Fruit fly (Drosophila melanogaster) whole organism, embryonic: ENCODE measurements around the gene CG12992.

Experiments
- Bdp1 ChIP-seq: fragments of 200-800 bp; sonication (Bioruptor generic); optimal IDR thresholded peaks from 3 replicates; lab custom pipeline; 2016; ENCODE audit warnings: missing biosample characterization, missing genetic modification characterization
- Blimp-1 ChIP-seq: fragments of 200-800 bp; sonication (Bioruptor generic); optimal IDR thresholded peaks from 3 replicates; lab custom pipeline; 2018; ENCODE audit warnings: missing biosample characterization, missing genetic modification characterization, mild to moderate bottlenecking, moderate library complexity, missing genetic modification reagents
- Bteb2 ChIP-seq: fragments of 200-800 bp; sonication (Bioruptor generic); optimal IDR thresholded peaks from 2 replicates; lab custom pipeline; 2016; ENCODE audit warnings: missing biosample characterization, missing genetic modification characterization
- CG10979 ChIP-seq: fragments of 200-800 bp; sonication (Bioruptor generic); optimal IDR thresholded peaks from 2 replicates; lab custom pipeline; 2018; ENCODE audit warnings: missing biosample characterization, mild to moderate bottlenecking, missing genetic modification characterization, moderate library complexity
- CG11456 ChIP-seq: fragments of 200-800 bp; sonication (Bioruptor generic); IDR thresholded peaks from 3 replicates; pipeline ENCODE4 v1.3.6; 2022; ENCODE audit warnings: missing biosample characterization, missing genetic modification characterization
- CG17328 ChIP-seq: fragments of 200-800 bp; sonication (Bioruptor generic); IDR thresholded peaks from 2 replicates; pipeline ENCODE4 v1.3.6; 2022; ENCODE audit warnings: missing biosample characterization, missing genetic modification characterization
- CG17385 ChIP-seq: fragments of 200-800 bp; sonication (Bioruptor generic); optimal IDR thresholded peaks from 3 replicates; lab custom pipeline; 2018; ENCODE audit warnings: missing biosample characterization, mild to moderate bottlenecking, missing genetic modification characterization
- CG1832 ChIP-seq: fragments of 200-800 bp; sonication (Bioruptor generic); optimal IDR thresholded peaks from 2 replicates; lab custom pipeline; 2017; ENCODE audit warnings: missing biosample characterization, mild to moderate bottlenecking, missing genetic modification characterization, inconsistent platforms
- CG2712 ChIP-seq: fragments of 200-800 bp; optimal IDR thresholded peaks from 3 replicates; lab custom pipeline; 2019; ENCODE audit warnings: missing biosample characterization, mild to moderate bottlenecking, missing genetic modification characterization, moderate library complexity
- CG3163 ChIP-seq: fragments of 200-800 bp; sonication (Bioruptor generic); optimal IDR thresholded peaks from 3 replicates; lab custom pipeline; 2016; ENCODE audit warnings: missing biosample characterization, missing genetic modification characterization
- CG32532 ChIP-seq: fragments of 200-800 bp; sonication (Bioruptor generic); IDR thresholded peaks from 2 replicates; pipeline ENCODE4 v1.3.6; 2022; ENCODE audit warnings: missing biosample characterization, missing genetic modification characterization
- CG33557 ChIP-seq: fragments of 200-800 bp; sonication (Bioruptor generic); optimal IDR thresholded peaks from 2 replicates; lab custom pipeline; 2019; ENCODE audit warnings: missing biosample characterization, mild to moderate bottlenecking, missing genetic modification characterization, moderate library complexity
- CG3847 ChIP-seq: fragments of 200-800 bp; sonication (Bioruptor generic); IDR thresholded peaks from 2 replicates; pipeline ENCODE4 v1.3.6; 2022; ENCODE audit warnings: missing biosample characterization, missing genetic modification characterization
- CG5245 ChIP-seq: fragments of 200-800 bp; sonication (Bioruptor generic); optimal IDR thresholded peaks from 3 replicates; lab custom pipeline; 2016; ENCODE audit warnings: missing biosample characterization, missing genetic modification characterization
- CG6254 ChIP-seq: fragments of 200-800 bp; sonication (Bioruptor generic); optimal IDR thresholded peaks from 3 replicates; lab custom pipeline; 2017; ENCODE audit warnings: mild to moderate bottlenecking, missing biosample characterization, missing genetic modification reagents, missing genetic modification characterization
- CG6689 ChIP-seq: fragments of 200-800 bp; sonication (Bioruptor generic); IDR thresholded peaks from 2 replicates; pipeline ENCODE4 v1.3.6; 2022; ENCODE audit warnings: missing biosample characterization, missing genetic modification characterization
- CG7556 ChIP-seq: fragments of 200-800 bp; sonication (Bioruptor generic); optimal IDR thresholded peaks from 2 replicates; lab custom pipeline; 2017; ENCODE audit warnings: missing biosample characterization, mild to moderate bottlenecking, missing genetic modification characterization
- CG7839 ChIP-seq: fragments of 200-800 bp; sonication (Bioruptor generic); optimal IDR thresholded peaks from 3 replicates; lab custom pipeline; 2018; ENCODE audit warnings: missing biosample characterization, mild to moderate bottlenecking, missing genetic modification characterization, moderate library complexity
- CG7963 ChIP-seq: fragments of 200-800 bp; sonication (Bioruptor generic); IDR thresholded peaks from 3 replicates; pipeline ENCODE4 v1.3.6; 2022; ENCODE audit warnings: missing biosample characterization, missing genetic modification characterization; ENCODE audit not compliant: partially characterized antibody
- CG8924 ChIP-seq: fragments of 200-800 bp; optimal IDR thresholded peaks from 3 replicates; lab custom pipeline; 2019; ENCODE audit warnings: missing biosample characterization, mild to moderate bottlenecking, missing genetic modification characterization, moderate library complexity
- CG9215 ChIP-seq: fragments of 200-800 bp; sonication (Bioruptor generic); IDR thresholded peaks from 2 replicates; pipeline ENCODE4 v1.3.6; 2022; ENCODE audit warnings: missing biosample characterization, missing genetic modification characterization
- Camta ChIP-seq: fragments of 200-800 bp; sonication (Bioruptor generic); optimal IDR thresholded peaks from 2 replicates; lab custom pipeline; 2016; ENCODE audit warnings: missing biosample characterization, missing genetic modification characterization
- D19B ChIP-seq: fragments of 200-800 bp; sonication (Bioruptor generic); optimal IDR thresholded peaks from 2 replicates; lab custom pipeline; 2017; ENCODE audit warnings: missing biosample characterization, mild to moderate bottlenecking, missing genetic modification characterization
- Drgx ChIP-seq: fragments of 200-800 bp; sonication (Bioruptor generic); IDR thresholded peaks from 2 replicates; pipeline ENCODE4 v1.3.6; 2022; ENCODE audit warnings: missing biosample characterization, missing genetic modification characterization
- Ets97D ChIP-seq: fragments of 200-800 bp; sonication (Bioruptor generic); optimal IDR thresholded peaks from 3 replicates; lab custom pipeline; 2016; ENCODE audit warnings: missing biosample characterization, missing genetic modification characterization
- HLHmδ ChIP-seq: fragments of 200-800 bp; sonication (Bioruptor generic); optimal IDR thresholded peaks from 2 replicates; lab custom pipeline; 2018; ENCODE audit warnings: missing biosample characterization, mild to moderate bottlenecking, missing genetic modification characterization, moderate library complexity
- Jarid2 ChIP-seq: fragments of 200-800 bp; sonication (Bioruptor generic); optimal IDR thresholded peaks from 3 replicates; lab custom pipeline; 2017; ENCODE audit warnings: mild to moderate bottlenecking, missing biosample characterization, missing genetic modification reagents, missing genetic modification characterization
- Lpt ChIP-seq: fragments of >200 bp; optimal IDR thresholded peaks from 2 replicates; lab custom pipeline; 2018; ENCODE audit warnings: missing biosample characterization, missing genetic modification characterization
- MBD-R2 ChIP-seq: fragments of 200-800 bp; sonication (Bioruptor generic); IDR thresholded peaks from 2 replicates; pipeline ENCODE4 v1.3.6; 2022; ENCODE audit warnings: missing biosample characterization, missing genetic modification characterization
- Mad ChIP-seq: fragments of 200-800 bp; sonication (Bioruptor generic); optimal IDR thresholded peaks from 2 replicates; lab custom pipeline; 2016; ENCODE audit warnings: missing biosample characterization, missing genetic modification characterization
- NFAT ChIP-seq: fragments of 200-800 bp; sonication (Bioruptor generic); IDR thresholded peaks from 2 replicates; pipeline ENCODE4 v1.3.6; 2022; ENCODE audit warnings: missing biosample characterization, missing genetic modification characterization
- NfI ChIP-seq: fragments of 200-800 bp; sonication (Bioruptor generic); optimal IDR thresholded peaks from 3 replicates; lab custom pipeline; 2018; ENCODE audit warnings: missing biosample characterization, mild to moderate bottlenecking, missing genetic modification characterization, moderate library complexity
- Taf1 ChIP-seq: fragments of 200-800 bp; sonication (Bioruptor generic); IDR thresholded peaks from 2 replicates; pipeline ENCODE4 v1.3.6; 2022; ENCODE audit warnings: missing biosample characterization, missing genetic modification characterization
- Tbp ChIP-seq: fragments of >200 bp; optimal IDR thresholded peaks from 2 replicates; lab custom pipeline; 2018; ENCODE audit warnings: missing biosample characterization, missing genetic modification characterization
- Xbp1 ChIP-seq: fragments of 200-800 bp; sonication (Bioruptor generic); optimal IDR thresholded peaks from 3 replicates; lab custom pipeline; 2016; ENCODE audit warnings: missing biosample characterization, mild to moderate bottlenecking, missing genetic modification characterization
- ac ChIP-seq: fragments of 200-800 bp; sonication (Bioruptor generic); optimal IDR thresholded peaks from 3 replicates; lab custom pipeline; 2017; ENCODE audit warnings: missing biosample characterization, mild to moderate bottlenecking, missing genetic modification characterization
- amos ChIP-seq: fragments of 200-800 bp; sonication (Bioruptor generic); IDR thresholded peaks from 2 replicates; pipeline ENCODE4 v1.3.6; 2022; ENCODE audit warnings: missing biosample characterization, missing genetic modification characterization; ENCODE audit not compliant: partially characterized antibody
- ara ChIP-seq: fragments of 200-800 bp; sonication (Bioruptor generic); IDR thresholded peaks from 2 replicates; pipeline ENCODE4 v1.3.6; 2022; ENCODE audit warnings: missing biosample characterization, missing genetic modification characterization
- ash1 ChIP-seq: fragments of 200-800 bp; sonication (Bioruptor generic); optimal IDR thresholded peaks from 2 replicates; lab custom pipeline; 2018; ENCODE audit warnings: missing biosample characterization, mild to moderate bottlenecking, missing genetic modification characterization
- cad ChIP-seq: fragments of >200 bp; optimal IDR thresholded peaks from 2 replicates; lab custom pipeline; 2017; ENCODE audit warnings: missing biosample characterization, missing genetic modification characterization
- dmrt11E ChIP-seq: fragments of 200-800 bp; sonication (Bioruptor generic); optimal IDR thresholded peaks from 3 replicates; lab custom pipeline; 2018; ENCODE audit warnings: missing biosample characterization, mild to moderate bottlenecking, missing genetic modification characterization, moderate library complexity
- dpn ChIP-seq, 2 experiments: fragments of 200-800 bp; sonication (Bioruptor generic); optimal IDR thresholded peaks; 3 replicates each; lab custom pipeline; 2016; ENCODE audit warnings: missing biosample characterization in 2 of 2, missing genetic modification characterization in 2 of 2
- ham ChIP-seq: fragments of 200-800 bp; sonication (Bioruptor generic); IDR thresholded peaks from 2 replicates; pipeline ENCODE4 v1.3.6; 2022; ENCODE audit warnings: missing biosample characterization, missing genetic modification characterization
- inv ChIP-seq: fragments of 200-800 bp; sonication (Bioruptor generic); IDR thresholded peaks from 2 replicates; pipeline ENCODE4 v1.3.6; 2022; ENCODE audit warnings: missing biosample characterization, missing genetic modification characterization; ENCODE audit not compliant: partially characterized antibody
- nom ChIP-seq: fragments of 200-800 bp; sonication (Bioruptor generic); optimal IDR thresholded peaks from 2 replicates; lab custom pipeline; 2017; ENCODE audit warnings: missing biosample characterization, missing genetic modification characterization, mild to moderate bottlenecking, moderate library complexity, missing genetic modification reagents
- pho ChIP-seq: fragments of 200-800 bp; sonication (Bioruptor generic); optimal IDR thresholded peaks from 2 replicates; lab custom pipeline; 2016; ENCODE audit warnings: missing biosample characterization, missing genetic modification characterization
- pum ChIP-seq: fragments of 200-800 bp; sonication (Bioruptor generic); optimal IDR thresholded peaks from 2 replicates; lab custom pipeline; 2016; ENCODE audit warnings: missing biosample characterization, missing genetic modification characterization
- schlank ChIP-seq: fragments of 200-800 bp; sonication (Bioruptor generic); optimal IDR thresholded peaks from 2 replicates; lab custom pipeline; 2018; ENCODE audit warnings: missing biosample characterization, mild to moderate bottlenecking, missing genetic modification characterization
- sisA ChIP-seq: fragments of 200-800 bp; sonication (Bioruptor generic); IDR thresholded peaks from 2 replicates; pipeline ENCODE4 v1.3.6; 2022; ENCODE audit warnings: missing biosample characterization, missing genetic modification characterization
- sug ChIP-seq: fragments of 200-800 bp; optimal IDR thresholded peaks from 2 replicates; lab custom pipeline; 2019; ENCODE audit warnings: missing biosample characterization, mild to moderate bottlenecking, missing genetic modification characterization, moderate library complexity
- wdn ChIP-seq: fragments of 200-800 bp; sonication (Bioruptor generic); IDR thresholded peaks from 2 replicates; pipeline ENCODE4 v1.3.6; 2022; ENCODE audit warnings: missing biosample characterization, missing genetic modification characterization

CG12992 gene

dm6 chrX:17581606-17582281 lies 6.9 kb upstream of the CG12992 start (continued):
- TF ChIP-seq CG6689 = 0 out of 2 replicates have a peak, but pooled peaks have one; percentile 8
- TF ChIP-seq pho (GFP tag; lab: Kevin White, UChicago) = no peak
- peak in 1 of 2 experiments; percentile 34 for TF ChIP-seq dpn (GFP tag; optimal IDR thresholded peaks at IDR 0.05; lab: Kevin White, UChicago)
- TF ChIP-seq Blimp-1 (GFP tag; lab: Kevin White, UChicago) = peak; percentile 40
- no peak for TF ChIP-seq schlank (tag; lab: Kevin White, UChicago)
- TF ChIP-seq Bdp1 = no peak
- no peak for TF ChIP-seq CG9215 (GFP tag; lab: Robert Waterston, UW)
- TF ChIP-seq cad = peak; percentile 16
- no peak for TF ChIP-seq Jarid2
- no peak for TF ChIP-seq HLHmδ
- TF ChIP-seq CG1832 (GFP tag; lab: Kevin White, UChicago) = no peak
- TF ChIP-seq CG33557 (GFP tag; lab: Kevin White, UChicago) = no peak
- 0 out of 2 replicates have a peak, but pooled peaks have one; percentile 4 for TF ChIP-seq CG32532 (GFP tag; lab: Robert Waterston, UW)
- no peak for TF ChIP-seq ara (GFP tag; lab: Robert Waterston, UW)
- peak; percentile 90 for TF ChIP-seq D19B (GFP tag; lab: Kevin White, UChicago)
- TF ChIP-seq NfI (GFP tag; lab: Kevin White, UChicago) = no peak
- TF ChIP-seq CG11456 (GFP tag; lab: Robert Waterston, UW) = no peak
- TF ChIP-seq CG3847 (GFP tag; lab: Robert Waterston, UW) = no peak
- no peak for TF ChIP-seq nom (GFP tag; lab: Kevin White, UChicago)
- TF ChIP-seq CG7556 = peak; percentile 41
- no peak for TF ChIP-seq ac (GFP tag; lab: Kevin White, UChicago)
- no peak for TF ChIP-seq Bteb2 (GFP tag; lab: Kevin White, UChicago)
- TF ChIP-seq CG3163 (GFP tag; lab: Kevin White, UChicago) = no peak
- TF ChIP-seq NFAT (GFP tag; lab: Robert Waterston, UW) = no peak
- no peak for TF ChIP-seq Tbp
- TF ChIP-seq pum = no peak
- TF ChIP-seq dmrt11E (tag; lab: Kevin White, UChicago) = peak; percentile 56
- TF ChIP-seq CG10979 (tag; lab: Kevin White, UChicago) = peak; percentile 65
- no peak for TF ChIP-seq Ets97D (GFP tag; lab: Kevin White, UChicago)
- no peak for TF ChIP-seq ham (GFP tag; lab: Robert Waterston, UW)
- no peak for TF ChIP-seq sug (tag; lab: Kevin White, UChicago)
- TF ChIP-seq CG17328 (GFP tag; lab: Robert Waterston, UW) = no peak
- peak; percentile 11 for TF ChIP-seq CG6254 (GFP tag; lab: Kevin White, UChicago)
- TF ChIP-seq MBD-R2 (GFP tag; lab: Robert Waterston, UW) = no peak
- TF ChIP-seq sisA (GFP tag; lab: Robert Waterston, UW) = no peak
- no peak for TF ChIP-seq wdn (GFP tag; lab: Robert Waterston, UW)
- no peak for TF ChIP-seq CG17385 (GFP tag; lab: Kevin White, UChicago)
- no peak for TF ChIP-seq amos
- TF ChIP-seq Xbp1 (GFP tag; lab: Kevin White, UChicago) = peak; percentile 21
- TF ChIP-seq CG2712 (tag; lab: Kevin White, UChicago) = peak; percentile 66
- no peak for TF ChIP-seq Taf1 (GFP tag; lab: Robert Waterston, UW)
- TF ChIP-seq CG7839 (tag; lab: Kevin White, UChicago) = peak; percentile 45
- TF ChIP-seq Camta (GFP tag; lab: Kevin White, UChicago) = no peak
- no peak for TF ChIP-seq ash1 (GFP tag; lab: Kevin White, UChicago)
- TF ChIP-seq inv (GFP tag; lab: Robert Waterston, UW) = no peak
- no peak for TF ChIP-seq Lpt (GFP tag; lab: Kevin White, UChicago)
- no peak for TF ChIP-seq CG7963 (GFP tag; lab: Robert Waterston, UW)
- no peak for TF ChIP-seq Mad (GFP tag; lab: Kevin White, UChicago)
- TF ChIP-seq CG5245 = no peak
- TF ChIP-seq Drgx (GFP tag; lab: Robert Waterston, UW) = no peak
- peak; percentile 46 for TF ChIP-seq CG8924
